Fruit fly (Drosophila melanogaster): Measurements from ENCODE around the gene Amt.

DNA sequence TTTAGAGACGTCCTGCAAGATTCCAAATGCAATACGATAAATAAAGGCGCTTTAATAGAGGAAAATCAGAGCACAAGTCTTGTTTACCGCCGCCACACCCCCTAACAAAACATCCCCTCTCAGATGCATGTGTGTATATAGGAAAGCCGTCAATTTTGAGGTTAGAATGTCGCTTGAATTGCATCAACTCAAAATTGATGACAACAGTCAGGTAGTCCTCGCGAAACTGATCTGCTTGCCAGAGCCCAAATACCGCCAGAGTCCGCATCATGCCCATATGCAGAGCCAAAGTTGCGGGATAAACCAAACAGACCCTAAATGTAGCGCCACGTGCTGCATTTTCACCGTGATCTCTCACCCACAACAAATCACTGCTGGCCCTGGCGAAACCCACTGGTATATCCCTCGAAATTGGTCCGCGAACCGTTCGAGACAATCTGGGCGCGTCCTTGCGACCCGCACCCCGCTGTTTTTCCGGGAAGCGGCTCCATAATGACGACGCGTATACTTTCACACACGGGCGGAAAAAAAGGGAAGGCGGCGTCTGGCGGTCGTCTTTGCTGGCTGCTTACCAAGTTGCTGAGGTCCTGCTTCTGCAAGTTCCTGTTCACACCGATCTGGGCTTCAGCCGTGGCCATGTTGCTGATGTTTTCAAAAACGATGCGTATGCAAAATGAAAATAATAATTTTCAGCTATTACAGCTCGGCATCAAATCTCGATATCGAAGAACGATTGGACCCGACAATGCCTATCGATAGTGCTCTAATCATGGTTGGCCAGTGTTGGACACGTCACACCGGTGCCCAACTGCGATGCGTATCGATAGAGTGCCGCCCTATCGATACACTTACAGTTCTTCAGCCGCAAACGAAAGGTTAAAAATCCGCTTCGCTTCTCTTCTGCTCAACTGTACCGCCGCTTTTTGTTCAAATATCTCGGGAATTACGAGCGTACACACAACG lies 14.1 kb upstream of the Amt start, which contains the start of the genes eIF2gamma and Set:
- TF ChIP-seq Hr96 (GFP tag; optimal IDR thresholded peaks at IDR 0.05) (no peak), CG5204 (GFP tag; optimal IDR thresholded peaks at IDR 0.05) (no peak), kay (GFP tag; ENCODE audit: borderline replicate concordance) (no peak), cnc (optimal IDR thresholded peaks at IDR 0.05) (no peak), Crg-1 (GFP tag; optimal IDR thresholded peaks at IDR 0.05) (peak; percentile 30), Mnt (GFP tag; optimal IDR thresholded peaks at IDR 0.05) (peak; percentile 79)
